Worm (Caenorhabditis elegans) whole organism, L3 larva: ENCODE measurements around the gene mdh-1.

Experiments used
- ZK546.5 ChIP-seq: sonication (generic microtip); optimal IDR thresholded peaks from 2 replicates; lab custom pipeline; 2017; ENCODE audit warnings: missing biosample characterization, missing genetic modification characterization
- aly-2 ChIP-seq: fragments of 150-350 bp; optimal IDR thresholded peaks from 2 replicates; lab custom pipeline; 2014; ENCODE audit warnings: missing biosample characterization, missing genetic modification characterization
- ama-1 ChIP-seq: fragments of 150-350 bp; optimal IDR thresholded peaks from 2 replicates; lab custom pipeline; 2018
- ceh-16 ChIP-seq: sonication (generic microtip); optimal IDR thresholded peaks from 2 replicates; lab custom pipeline; 2017; ENCODE audit warnings: missing biosample characterization, missing genetic modification characterization
- ceh-28 ChIP-seq: fragments of 150-350 bp; optimal IDR thresholded peaks from 2 replicates; lab custom pipeline; 2014; ENCODE audit warnings: missing biosample characterization, missing genetic modification reagents, missing genetic modification characterization
- ceh-82 ChIP-seq: fragments of 150-350 bp; optimal IDR thresholded peaks from 2 replicates; lab custom pipeline; 2014; ENCODE audit warnings: missing biosample characterization, missing genetic modification characterization
- ceh-9 ChIP-seq: sonication (generic microtip); optimal IDR thresholded peaks from 2 replicates; lab custom pipeline; 2018; ENCODE audit warnings: missing biosample characterization, missing genetic modification characterization
- daf-12 ChIP-seq: fragments of 150-350 bp; optimal IDR thresholded peaks from 2 replicates; lab custom pipeline; 2014; ENCODE audit warnings: missing biosample characterization, missing genetic modification reagents, missing genetic modification characterization
- egl-27 ChIP-seq: sonication (generic microtip); optimal IDR thresholded peaks from 4 replicates; lab custom pipeline; 2017; ENCODE audit warnings: missing biosample characterization, missing genetic modification reagents, missing genetic modification characterization
- elt-1 ChIP-seq: fragments of 150-350 bp; optimal IDR thresholded peaks from 2 replicates; lab custom pipeline; 2014; ENCODE audit warnings: missing biosample characterization, missing genetic modification characterization
- elt-2 ChIP-seq: sonication (generic microtip); optimal IDR thresholded peaks from 2 replicates; lab custom pipeline; 2016; ENCODE audit warnings: missing genetic modification reagents, mild to moderate bottlenecking, missing genetic modification characterization, missing compliant biosample characterization
- elt-3 ChIP-seq, 3 experiments: fragments of 150-350 bp in 1 of 3; sonication (generic microtip) in 2 of 3; optimal IDR thresholded peaks; 2 replicates in 2 of 3; 4 replicates in 1 of 3; lab custom pipeline; 2014 to 2017; ENCODE audit warnings: missing biosample characterization in 3 of 3, missing genetic modification characterization in 3 of 3
- eor-1 ChIP-seq, 2 experiments: fragments of 150-350 bp; optimal IDR thresholded peaks; 2 replicates each; lab custom pipeline; 2014 to 2018; ENCODE audit warnings: missing biosample characterization in 2 of 2, missing genetic modification characterization in 2 of 2
- fkh-10 ChIP-seq: sonication (generic microtip); optimal IDR thresholded peaks from 2 replicates; lab custom pipeline; 2017; ENCODE audit warnings: missing biosample characterization, missing genetic modification reagents, missing genetic modification characterization
- fos-1 ChIP-seq: fragments of 150-350 bp; optimal IDR thresholded peaks from 2 replicates; lab custom pipeline; 2014; ENCODE audit warnings: missing biosample characterization, missing genetic modification characterization
- hmg-11 ChIP-seq: sonication (generic microtip); optimal IDR thresholded peaks from 2 replicates; lab custom pipeline; 2016; ENCODE audit warnings: missing genetic modification characterization, missing compliant biosample characterization
- lin-15B ChIP-seq: fragments of 150-350 bp; optimal IDR thresholded peaks from 2 replicates; lab custom pipeline; 2014; ENCODE audit warnings: missing biosample characterization, missing genetic modification characterization
- lsy-12 ChIP-seq: sonication (generic microtip); optimal IDR thresholded peaks from 2 replicates; lab custom pipeline; 2016; ENCODE audit warnings: mild to moderate bottlenecking, missing genetic modification characterization, missing compliant biosample characterization
- mml-1 ChIP-seq: fragments of 150-350 bp; sonication (generic microtip); optimal IDR thresholded peaks from 3 replicates; lab custom pipeline; 2014; ENCODE audit warnings: missing biosample characterization, missing genetic modification characterization
- nfya-1 ChIP-seq: sonication (generic microtip); optimal IDR thresholded peaks from 2 replicates; lab custom pipeline; 2017; ENCODE audit warnings: missing genetic modification characterization, mild to moderate bottlenecking, missing compliant biosample characterization, antibody characterized with exemption, moderate library complexity; ENCODE audit not compliant: insufficient read depth
- nhr-11 ChIP-seq: fragments of 150-350 bp; optimal IDR thresholded peaks from 2 replicates; lab custom pipeline; 2014; ENCODE audit warnings: missing biosample characterization, missing genetic modification characterization
- nhr-23 ChIP-seq: fragments of 150-350 bp; optimal IDR thresholded peaks from 2 replicates; lab custom pipeline; 2014; ENCODE audit warnings: missing biosample characterization, missing genetic modification reagents, missing genetic modification characterization
- nhr-237 ChIP-seq: fragments of 150-350 bp; optimal IDR thresholded peaks from 2 replicates; lab custom pipeline; 2014; ENCODE audit warnings: missing biosample characterization, missing genetic modification characterization
- nhr-25 ChIP-seq: sonication (generic microtip); optimal IDR thresholded peaks from 2 replicates; lab custom pipeline; 2017; ENCODE audit warnings: missing biosample characterization, missing genetic modification characterization
- nhr-76 ChIP-seq: fragments of 150-350 bp; sonication (generic microtip); optimal IDR thresholded peaks from 5 replicates; lab custom pipeline; 2014; ENCODE audit warnings: missing biosample characterization, missing genetic modification characterization
- pha-4 ChIP-seq: fragments of 150-350 bp; optimal IDR thresholded peaks from 2 replicates; lab custom pipeline; 2014; ENCODE audit warnings: missing biosample characterization, missing genetic modification reagents, missing genetic modification characterization
- pqm-1 ChIP-seq: fragments of 150-350 bp; optimal IDR thresholded peaks from 2 replicates; lab custom pipeline; 2017; ENCODE audit warnings: missing biosample characterization, missing genetic modification characterization, inconsistent platforms
- sea-2 ChIP-seq: fragments of 150-350 bp; sonication (generic microtip); optimal IDR thresholded peaks from 4 replicates; lab custom pipeline; 2014; ENCODE audit warnings: missing biosample characterization, missing genetic modification reagents, missing genetic modification characterization
- skn-1 ChIP-seq: fragments of 150-350 bp; optimal IDR thresholded peaks from 2 replicates; lab custom pipeline; 2014; ENCODE audit warnings: missing biosample characterization, missing genetic modification characterization
- snpc-4 ChIP-seq: fragments of 150-350 bp; optimal IDR thresholded peaks from 2 replicates; lab custom pipeline; 2014; ENCODE audit warnings: missing biosample characterization, missing genetic modification characterization
- tbx-2 ChIP-seq: sonication (generic microtip); optimal IDR thresholded peaks from 2 replicates; lab custom pipeline; 2016; ENCODE audit warnings: mild to moderate bottlenecking, missing genetic modification characterization, missing compliant biosample characterization

The mdh-1 gene

ce11 chrV:6516491-6517304, at the start of gene mdh-1:
mdh-1 (minus strand) TSS chrV:6516526.
- peak; percentile 30 for TF ChIP-seq elt-2 (tag; lab: Kevin White, UChicago)
- TF ChIP-seq ceh-28 (tag; lab: Kevin White, UChicago): peak; percentile 55
- no peak for TF ChIP-seq tbx-2 (tag; lab: Kevin White, UChicago)
- no peak for TF ChIP-seq lsy-12
- no peak for TF ChIP-seq nhr-11 (tag; lab: Kevin White, UChicago)
- peak; percentile 31 for TF ChIP-seq hmg-11 (tag; lab: Kevin White, UChicago)
- TF ChIP-seq lin-15B (tag; lab: Kevin White, UChicago): peak; percentile 38
- no peak for TF ChIP-seq nhr-76 (tag; lab: Kevin White, UChicago)
- no peak for TF ChIP-seq egl-27 (tag; lab: Kevin White, UChicago)
- TF ChIP-seq nhr-23 (tag; lab: Kevin White, UChicago): no peak
- no peak for TF ChIP-seq skn-1 (tag; lab: Kevin White, UChicago)
- no peak for TF ChIP-seq elt-3 (tag; optimal IDR thresholded peaks at IDR 0.05; lab: Kevin White, UChicago)
- TF ChIP-seq pha-4 (tag; lab: Kevin White, UChicago): peak; percentile 70
- no peak for TF ChIP-seq daf-12 (tag; lab: Kevin White, UChicago)
- TF ChIP-seq ceh-16: no peak
- TF ChIP-seq aly-2 (tag; lab: Kevin White, UChicago): no peak
- no peak for TF ChIP-seq nhr-25 (tag; lab: Kevin White, UChicago)
- peak; percentile 21 for TF ChIP-seq snpc-4
- TF ChIP-seq nfya-1 (tag; lab: Kevin White, UChicago): peak; percentile 10

- peak; percentile 39 for TF ChIP-seq elt-2 (tag; lab: Kevin White, UChicago)
- TF ChIP-seq pqm-1: peak; percentile 49
- TF ChIP-seq pha-4 (tag; lab: Kevin White, UChicago): peak; percentile 79
- no peak for TF ChIP-seq egl-27 (tag; lab: Kevin White, UChicago)
- TF ChIP-seq nhr-23 (tag; lab: Kevin White, UChicago): no peak
- no peak for TF ChIP-seq fkh-10 (GFP tag; lab: Kevin White, UChicago)
- TF ChIP-seq fos-1 (tag; lab: Kevin White, UChicago): no peak
- TF ChIP-seq ZK546.5 (tag; lab: Kevin White, UChicago): no peak
- no peak for TF ChIP-seq mml-1 (tag; lab: Kevin White, UChicago)
These were observed 49.6 kb upstream of the mdh-1 start, which contains the start of gene K04A8.1 for ce11 chrV:6565851-6566386. K04A8.1 (plus strand) TSS chrV:6566336.

ce11 chrV:6561592-6561991, 45.3 kb upstream of the mdh-1 start, which contains the start of gene spp-19:
spp-19 (minus strand) TSS chrV:6561692.
- no peak for TF ChIP-seq elt-1 (tag; lab: Kevin White, UChicago)

ce11 chrV:6559585-6559984, 43.3 kb upstream of the mdh-1 start:
- peak; percentile 21 for TF ChIP-seq lsy-12
- TF ChIP-seq ama-1 (lab: Kevin White, UChicago): no peak
- TF ChIP-seq eor-1 (tag; optimal IDR thresholded peaks at IDR 0.05; lab: Kevin White, UChicago): no peak
- peak; percentile 45 for TF ChIP-seq elt-2 (tag; lab: Kevin White, UChicago)
- TF ChIP-seq ceh-9 (tag; lab: Kevin White, UChicago): no peak
- TF ChIP-seq nhr-25 (tag; lab: Kevin White, UChicago): no peak
- no peak for TF ChIP-seq ZK546.5 (tag; lab: Kevin White, UChicago)
- no peak for TF ChIP-seq ceh-82 (tag; lab: Kevin White, UChicago)
- no peak for TF ChIP-seq nhr-76 (tag; lab: Kevin White, UChicago)

ce11 chrV:6559105-6559504, 42.8 kb upstream of the mdh-1 start, which contains the start of gene spp-26:
spp-26 (minus strand) TSS chrV:6559205.
- TF ChIP-seq nhr-237 (no peak), sea-2 (GFP tag; lab: Kevin White, UChicago) (no peak), daf-12 (tag; lab: Kevin White, UChicago) (no peak), mml-1 (tag; lab: Kevin White, UChicago) (no peak)
- TF ChIP-seq, all 47 proteins: peak for 0
